Fruit fly (Drosophila melanogaster) whole organism, embryonic: Measurements from ENCODE around the gene mRpL15.

ENCODE experiments used
- Atf-2 ChIP-seq: fragments of 200-800 bp; sonication (Bioruptor generic); optimal IDR thresholded peaks from 2 replicates; lab custom pipeline; 2016; ENCODE audit warnings: missing biosample characterization, missing genetic modification characterization
- Blimp-1 ChIP-seq: fragments of 200-800 bp; sonication (Bioruptor generic); optimal IDR thresholded peaks from 3 replicates; lab custom pipeline; 2018; ENCODE audit warnings: missing biosample characterization, missing genetic modification characterization, mild to moderate bottlenecking, moderate library complexity, missing genetic modification reagents
- BtbVII ChIP-seq: fragments of 200-800 bp; sonication (Bioruptor generic); optimal IDR thresholded peaks from 3 replicates; lab custom pipeline; 2017; ENCODE audit warnings: missing biosample characterization, mild to moderate bottlenecking, missing genetic modification characterization
- CG10543 ChIP-seq: fragments of 200-800 bp; sonication (Bioruptor generic); optimal IDR thresholded peaks from 3 replicates; lab custom pipeline; 2017; ENCODE audit warnings: missing biosample characterization, mild to moderate bottlenecking, missing genetic modification characterization, moderate library complexity
- CG12071 ChIP-seq: fragments of 200-800 bp; sonication (Bioruptor generic); optimal IDR thresholded peaks from 3 replicates; lab custom pipeline; 2018; ENCODE audit warnings: missing biosample characterization, mild to moderate bottlenecking, missing genetic modification characterization
- CG12104 ChIP-seq: fragments of 200-800 bp; sonication (Bioruptor generic); optimal IDR thresholded peaks from 3 replicates; lab custom pipeline; 2016; ENCODE audit warnings: missing biosample characterization, missing genetic modification characterization
- CG12219 ChIP-seq: fragments of 200-800 bp; sonication (Bioruptor generic); optimal IDR thresholded peaks from 3 replicates; lab custom pipeline; 2018; ENCODE audit warnings: missing biosample characterization, mild to moderate bottlenecking, missing genetic modification characterization
- CG12659 ChIP-seq: fragments of 200-800 bp; sonication (Bioruptor generic); optimal IDR thresholded peaks from 3 replicates; lab custom pipeline; 2017; ENCODE audit warnings: mild to moderate bottlenecking, missing biosample characterization, missing genetic modification reagents, missing genetic modification characterization
- CG12744 ChIP-seq: fragments of 200-800 bp; sonication (Bioruptor generic); optimal IDR thresholded peaks from 2 replicates; lab custom pipeline; 2016; ENCODE audit warnings: missing biosample characterization, missing genetic modification characterization
- CG14965 ChIP-seq: fragments of 200-800 bp; sonication (Bioruptor generic); optimal IDR thresholded peaks from 2 replicates; lab custom pipeline; 2016; ENCODE audit warnings: missing biosample characterization, missing genetic modification characterization, borderline replicate concordance
- CG15269 ChIP-seq: fragments of 200-800 bp; sonication (Bioruptor generic); optimal IDR thresholded peaks from 2 replicates; lab custom pipeline; 2018; ENCODE audit warnings: missing biosample characterization, mild to moderate bottlenecking, missing genetic modification characterization, moderate library complexity
- CG1603 ChIP-seq: fragments of 200-800 bp; sonication (Bioruptor generic); optimal IDR thresholded peaks from 2 replicates; lab custom pipeline; 2019; ENCODE audit warnings: missing biosample characterization, mild to moderate bottlenecking, missing genetic modification characterization, moderate library complexity
- CG17912 ChIP-seq: fragments of 200-800 bp; sonication (Bioruptor generic); optimal IDR thresholded peaks from 2 replicates; lab custom pipeline; 2018; ENCODE audit warnings: missing biosample characterization, mild to moderate bottlenecking, missing genetic modification characterization
- CG2129 ChIP-seq: fragments of 200-800 bp; sonication (Bioruptor generic); IDR thresholded peaks from 2 replicates; pipeline ENCODE4 v1.3.6; 2022; ENCODE audit warnings: missing biosample characterization, missing genetic modification characterization; ENCODE audit not compliant: partially characterized antibody
- CG3726 ChIP-seq: fragments of 200-800 bp; sonication (Bioruptor generic); IDR thresholded peaks from 3 replicates; pipeline ENCODE4, ENCODE4 v1.3.6; 2022; ENCODE audit warnings: missing biosample characterization, missing genetic modification characterization
- CG43689 ChIP-seq: fragments of 200-800 bp; sonication (Bioruptor generic); IDR thresholded peaks from 2 replicates; pipeline ENCODE4 v1.3.6; 2022; ENCODE audit warnings: missing biosample characterization, missing genetic modification characterization
- CG5180 ChIP-seq: fragments of 200-800 bp; sonication (Bioruptor generic); optimal IDR thresholded peaks from 3 replicates; lab custom pipeline; 2017; ENCODE audit warnings: missing biosample characterization, missing genetic modification characterization, mild to moderate bottlenecking, moderate library complexity, missing genetic modification reagents
- CG7357 ChIP-seq: fragments of 200-800 bp; sonication (Bioruptor generic); IDR thresholded peaks from 3 replicates; pipeline ENCODE4 v1.3.6; 2022; ENCODE audit warnings: missing biosample characterization, missing genetic modification characterization
- CG7786 ChIP-seq: fragments of 200-800 bp; sonication (Bioruptor generic); optimal IDR thresholded peaks from 2 replicates; lab custom pipeline; 2016; ENCODE audit warnings: missing biosample characterization, missing genetic modification characterization
- CG8089 ChIP-seq: fragments of 200-800 bp; sonication (Bioruptor generic); optimal IDR thresholded peaks from 3 replicates; lab custom pipeline; 2016; ENCODE audit warnings: missing biosample characterization, missing genetic modification characterization
- CG8290 ChIP-seq, 3 experiments: fragments of 200-800 bp; sonication (Bioruptor generic); optimal IDR thresholded peaks; 2 replicates each; lab custom pipeline; 2016 to 2019; ENCODE audit warnings: missing biosample characterization in 3 of 3, missing genetic modification characterization in 3 of 3, mild to moderate bottlenecking in 2 of 3, moderate library complexity in 1 of 3
- CG9727 ChIP-seq: fragments of 200-800 bp; sonication (Bioruptor generic); optimal IDR thresholded peaks from 3 replicates; lab custom pipeline; 2017; ENCODE audit warnings: missing biosample characterization, mild to moderate bottlenecking, missing genetic modification characterization
- CG9817 ChIP-seq: fragments of 200-800 bp; sonication (Bioruptor generic); optimal IDR thresholded peaks from 2 replicates; lab custom pipeline; 2018; ENCODE audit warnings: missing biosample characterization, mild to moderate bottlenecking, missing genetic modification characterization, moderate library complexity
- CrebB ChIP-seq: fragments of 200-800 bp; sonication (Bioruptor generic); optimal IDR thresholded peaks from 3 replicates; lab custom pipeline; 2018; ENCODE audit warnings: missing biosample characterization, mild to moderate bottlenecking, missing genetic modification characterization
- D19A ChIP-seq: fragments of 200-800 bp; optimal IDR thresholded peaks from 3 replicates; lab custom pipeline; 2019; ENCODE audit warnings: missing biosample characterization, mild to moderate bottlenecking, missing genetic modification characterization, moderate library complexity
- E2f2 ChIP-seq: fragments of 200-800 bp; sonication (Bioruptor generic); IDR thresholded peaks from 2 replicates; pipeline ENCODE4 v1.3.6; 2022; ENCODE audit warnings: missing biosample characterization, missing genetic modification characterization
- HmgZ ChIP-seq: fragments of 200-800 bp; sonication (Bioruptor generic); optimal IDR thresholded peaks from 2 replicates; lab custom pipeline; 2018; ENCODE audit warnings: missing biosample characterization, mild to moderate bottlenecking, missing genetic modification characterization
- Hr51 ChIP-seq, 2 experiments: fragments of 200-800 bp; sonication (Bioruptor generic); optimal IDR thresholded peaks; 2 replicates in 1 of 2; 3 replicates in 1 of 2; lab custom pipeline; 2016 to 2018; ENCODE audit warnings: missing biosample characterization in 2 of 2, missing genetic modification characterization in 2 of 2, mild to moderate bottlenecking in 1 of 2, moderate library complexity in 1 of 2
- MESR4 ChIP-seq: fragments of 200-800 bp; sonication (Bioruptor generic); optimal IDR thresholded peaks from 2 replicates; lab custom pipeline; 2018; ENCODE audit warnings: missing biosample characterization, mild to moderate bottlenecking, missing genetic modification characterization, moderate library complexity
- Nf-YC ChIP-seq: fragments of 200-800 bp; optimal IDR thresholded peaks from 3 replicates; lab custom pipeline; 2019; ENCODE audit warnings: missing biosample characterization, mild to moderate bottlenecking, missing genetic modification characterization, moderate library complexity
- NfI ChIP-seq: fragments of 200-800 bp; sonication (Bioruptor generic); optimal IDR thresholded peaks from 3 replicates; lab custom pipeline; 2018; ENCODE audit warnings: missing biosample characterization, mild to moderate bottlenecking, missing genetic modification characterization, moderate library complexity
- Vsx1 ChIP-seq: fragments of 200-800 bp; sonication (Bioruptor generic); optimal IDR thresholded peaks from 2 replicates; lab custom pipeline; 2017; ENCODE audit warnings: missing biosample characterization, mild to moderate bottlenecking, missing genetic modification characterization, missing genetic modification reagents
- ewg ChIP-seq: fragments of 200-800 bp; sonication (Bioruptor generic); optimal IDR thresholded peaks from 3 replicates; lab custom pipeline; 2017; ENCODE audit warnings: mild to moderate bottlenecking, missing biosample characterization, missing genetic modification reagents, missing genetic modification characterization
- ftz-f1 ChIP-seq: fragments of 200-800 bp; sonication (Bioruptor generic); optimal IDR thresholded peaks from 2 replicates; lab custom pipeline; 2016; ENCODE audit warnings: missing biosample characterization, missing genetic modification characterization
- gcm ChIP-seq: fragments of 200-800 bp; sonication (Bioruptor generic); optimal IDR thresholded peaks from 2 replicates; lab custom pipeline; 2019; ENCODE audit warnings: missing biosample characterization, mild to moderate bottlenecking, missing genetic modification characterization, moderate library complexity
- gem ChIP-seq: fragments of 200-800 bp; sonication (Bioruptor generic); optimal IDR thresholded peaks from 2 replicates; lab custom pipeline; 2019; ENCODE audit warnings: missing biosample characterization, mild to moderate bottlenecking, missing genetic modification characterization, moderate library complexity
- grau ChIP-seq: fragments of 200-800 bp; optimal IDR thresholded peaks from 3 replicates; lab custom pipeline; 2019; ENCODE audit warnings: missing biosample characterization, mild to moderate bottlenecking, missing genetic modification characterization, moderate library complexity
- hkb ChIP-seq, 2 experiments: fragments of 200-800 bp in 1 of 2; fragments of >200 bp in 1 of 2; sonication (Bioruptor generic) in 1 of 2; IDR thresholded peaks in 1 of 2; optimal IDR thresholded peaks in 1 of 2; 2 replicates each; pipeline versions ENCODE4 v1.3.6 to Lab custom; 2017 to 2022; ENCODE audit warnings: missing biosample characterization in 1 of 2, missing genetic modification characterization in 1 of 2
- lab ChIP-seq: fragments of 200-800 bp; sonication (Bioruptor generic); optimal IDR thresholded peaks from 3 replicates; lab custom pipeline; 2017; ENCODE audit warnings: missing biosample characterization, missing genetic modification characterization, mild to moderate bottlenecking, moderate library complexity, missing genetic modification reagents
- lmd ChIP-seq: fragments of 200-800 bp; sonication (Bioruptor generic); IDR thresholded peaks from 2 replicates; pipeline ENCODE4 v1.3.6; 2022; ENCODE audit warnings: missing biosample characterization, missing genetic modification characterization
- pho ChIP-seq: fragments of 200-800 bp; sonication (Bioruptor generic); optimal IDR thresholded peaks from 2 replicates; lab custom pipeline; 2016; ENCODE audit warnings: missing biosample characterization, missing genetic modification characterization
- salm ChIP-seq: fragments of 200-800 bp; sonication (Bioruptor generic); optimal IDR thresholded peaks from 2 replicates; lab custom pipeline; 2018; ENCODE audit warnings: missing biosample characterization, mild to moderate bottlenecking, missing genetic modification characterization
- sc ChIP-seq, 3 experiments: fragments of >200 bp in 2 of 3; fragments of 200-800 bp in 1 of 3; sonication (Bioruptor generic) in 1 of 3; optimal IDR thresholded peaks; 2 replicates in 2 of 3; 3 replicates in 1 of 3; lab custom pipeline; 2017; ENCODE audit warnings: mild to moderate bottlenecking in 1 of 3, missing biosample characterization in 1 of 3, missing genetic modification characterization in 1 of 3, missing genetic modification reagents in 1 of 3
- slbo ChIP-seq: fragments of 200-800 bp; sonication (Bioruptor generic); IDR thresholded peaks from 2 replicates; pipeline ENCODE4 v1.3.6; 2022; ENCODE audit warnings: missing biosample characterization, missing genetic modification characterization
- sug ChIP-seq: fragments of 200-800 bp; optimal IDR thresholded peaks from 2 replicates; lab custom pipeline; 2019; ENCODE audit warnings: missing biosample characterization, mild to moderate bottlenecking, missing genetic modification characterization, moderate library complexity

mRpL15 gene

DNA sequence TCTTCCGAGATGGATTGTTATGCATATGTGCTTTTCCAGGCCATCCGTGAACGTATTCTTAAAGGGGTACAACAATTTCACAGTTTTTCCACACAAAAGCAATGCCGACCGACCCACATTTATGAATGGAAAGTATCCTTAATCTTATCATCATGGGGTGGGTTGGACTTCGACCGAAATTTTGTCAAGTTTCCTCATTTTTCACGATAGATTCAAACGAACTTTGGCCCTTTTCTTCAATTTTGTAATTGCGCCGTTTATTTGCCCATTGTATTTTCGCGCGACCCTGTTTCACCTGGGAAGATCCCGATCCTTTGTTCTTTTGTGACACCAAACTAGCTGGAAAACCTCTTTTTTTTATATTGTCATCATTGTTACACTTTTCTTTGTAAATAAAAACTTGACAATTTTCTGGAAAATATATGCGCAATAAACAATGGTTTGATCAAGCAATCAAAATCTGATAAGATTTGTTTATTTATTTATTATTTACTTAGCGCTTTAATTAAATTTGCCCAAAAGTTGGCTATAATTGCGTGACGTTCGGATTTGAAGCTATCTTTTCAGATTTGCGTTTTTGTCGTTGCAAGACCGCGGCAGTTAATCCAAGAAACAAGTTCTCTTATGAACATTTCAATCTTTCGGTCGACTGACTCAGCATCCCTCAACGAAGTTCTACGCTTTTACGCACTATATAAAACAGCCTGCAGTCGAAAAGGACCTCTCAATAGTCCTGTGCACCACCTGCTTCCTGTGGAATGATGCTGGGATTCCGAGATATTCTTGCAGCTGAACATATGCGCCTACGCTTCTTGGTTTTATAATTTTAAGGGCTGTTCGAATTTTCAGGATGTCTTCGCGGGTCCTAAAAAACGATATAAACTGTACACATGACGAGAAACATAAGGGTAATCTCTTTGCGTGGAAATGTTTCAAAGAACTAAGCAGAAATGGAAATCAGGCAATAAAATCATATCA lies 29.7 kb downstream of the mRpL15 start (continued):
- TF ChIP-seq Vsx1 (GFP tag; lab: Kevin White, UChicago) = peak; percentile 72
- TF ChIP-seq CG17912 = peak; percentile 19
- peak; percentile 5 for TF ChIP-seq CG5180 (GFP tag; lab: Kevin White, UChicago)
- TF ChIP-seq Nf-YC (tag; lab: Kevin White, UChicago) = peak; percentile 21
- peak; percentile 31 for TF ChIP-seq Blimp-1 (GFP tag; lab: Kevin White, UChicago)
- no peak for TF ChIP-seq CG3726 (GFP tag; lab: Robert Waterston, UW)
- TF ChIP-seq CG2129 (GFP tag; lab: Robert Waterston, UW) = no peak
- TF ChIP-seq CG12659 = peak; percentile 9
- peak; percentile 9 for TF ChIP-seq CG12104 (GFP tag; lab: Kevin White, UChicago)
- peak; percentile 25 for TF ChIP-seq CG12744 (GFP tag; lab: Kevin White, UChicago)
- TF ChIP-seq gem (tag; lab: Kevin White, UChicago) = peak; percentile 30
- TF ChIP-seq CG9727 (GFP tag; lab: Kevin White, UChicago) = no peak
- TF ChIP-seq CG12071 (GFP tag; lab: Kevin White, UChicago) = peak; percentile 27
- TF ChIP-seq HmgZ (tag; lab: Kevin White, UChicago) = peak; percentile 48
- TF ChIP-seq CG12219 (GFP tag; lab: Kevin White, UChicago) = peak; percentile 37
- TF ChIP-seq slbo (GFP tag; lab: Robert Waterston, UW) = no peak
- no peak for TF ChIP-seq sc (optimal IDR thresholded peaks at IDR 0.05; lab: Kevin White, UChicago)
- TF ChIP-seq sc (GFP tag; optimal IDR thresholded peaks at IDR 0.05; lab: Kevin White, UChicago) = no peak
- TF ChIP-seq Atf-2 (GFP tag; lab: Kevin White, UChicago) = no peak
- peak; percentile 67 for TF ChIP-seq salm (tag; lab: Kevin White, UChicago)
- TF ChIP-seq gcm (GFP tag; lab: Kevin White, UChicago) = peak; percentile 24
- TF ChIP-seq E2f2 (GFP tag; lab: Robert Waterston, UW) = peak; percentile 26; the same call in 1 of the 2 replicates
- peak; percentile 50 for TF ChIP-seq lab (GFP tag; lab: Kevin White, UChicago)
- no peak for TF ChIP-seq CG14965 (GFP tag; lab: Kevin White, UChicago)
- TF ChIP-seq Hr51 (GFP tag; optimal IDR thresholded peaks at IDR 0.05; lab: Kevin White, UChicago) = peak in 1 of 2 experiments; percentile 8
- peak; percentile 25 for TF ChIP-seq CG15269 (tag; lab: Kevin White, UChicago)
- no peak for TF ChIP-seq CG9817 (tag; lab: Kevin White, UChicago)
- no peak for TF ChIP-seq MESR4 (GFP tag; lab: Kevin White, UChicago)
- TF ChIP-seq BtbVII (GFP tag; lab: Kevin White, UChicago) = no peak
- TF ChIP-seq sug (tag; lab: Kevin White, UChicago) = peak; percentile 18
- no peak for TF ChIP-seq CG10543 (GFP tag; lab: Kevin White, UChicago)
- TF ChIP-seq D19A (tag; lab: Kevin White, UChicago) = no peak
- peak; percentile 9 for TF ChIP-seq CG1603 (tag; lab: Kevin White, UChicago)
- TF ChIP-seq pho (GFP tag; lab: Kevin White, UChicago) = no peak
- no peak for TF ChIP-seq ftz-f1 (GFP tag; lab: Kevin White, UChicago)
- no peak for TF ChIP-seq lmd
- peak; percentile 44 for TF ChIP-seq NfI
- no peak for TF ChIP-seq CG7786 (GFP tag; lab: Kevin White, UChicago)
- TF ChIP-seq CG8089 (GFP tag; lab: Kevin White, UChicago) = no peak
- TF ChIP-seq CG43689 = no peak
- no peak for TF ChIP-seq hkb (optimal IDR thresholded peaks at IDR 0.05; lab: Kevin White, UChicago)
- TF ChIP-seq hkb (GFP tag; IDR thresholded peaks at IDR 0.05; lab: Robert Waterston, UW) = peak; percentile 38; the same call in 1 of the 2 replicates
- TF ChIP-seq CrebB (tag; lab: Kevin White, UChicago) = peak; percentile 60
- TF ChIP-seq CG7357 (GFP tag; lab: Robert Waterston, UW) = no peak
- TF ChIP-seq CG8290 (GFP tag; optimal IDR thresholded peaks at IDR 0.05; lab: Kevin White, UChicago) = no peak
- TF ChIP-seq CG8290 (tag; optimal IDR thresholded peaks at IDR 0.05; lab: Kevin White, UChicago) = peak in 1 of 2 experiments; percentile 34
- no peak for TF ChIP-seq grau
- TF ChIP-seq ewg (GFP tag; lab: Kevin White, UChicago) = no peak
